Worm (Caenorhabditis elegans) whole organism, L4 larva: ENCODE measurements around the gene F54D8.10.

Experiments used
- T20F7.1 ChIP-seq: fragments of 200-800 bp; sonication (Bioruptor generic); optimal IDR thresholded peaks from 2 replicates; lab custom pipeline; 2018; ENCODE audit warnings: mild to moderate bottlenecking, missing genetic modification characterization, missing compliant biosample characterization
- Y48G9A.11 ChIP-seq: fragments of 200-800 bp; sonication (Bioruptor generic); IDR thresholded peaks from 2 replicates; pipeline ENCODE4 v1.3.6; 2022; ENCODE audit warnings: missing genetic modification reagents, missing genetic modification characterization, missing compliant biosample characterization
- Y5F2A.4 ChIP-seq: fragments of 200-800 bp; sonication (Bioruptor generic); optimal IDR thresholded peaks from 2 replicates; lab custom pipeline; 2018; ENCODE audit warnings: mild to moderate bottlenecking, missing genetic modification characterization, missing compliant biosample characterization
- ZK546.5 ChIP-seq, 2 experiments: sonication (generic microtip); optimal IDR thresholded peaks; 2 replicates each; lab custom pipeline; 2017; ENCODE audit warnings: missing biosample characterization in 2 of 2, missing genetic modification characterization in 2 of 2
- aha-1 ChIP-seq: fragments of 150-350 bp; peaks from one replicate; lab custom pipeline; 2014; ENCODE audit warnings: missing biosample characterization, missing genetic modification characterization
- ceh-20 ChIP-seq: fragments of 200-800 bp; sonication (Bioruptor generic); IDR thresholded peaks from 2 replicates; pipeline ENCODE4 v1.3.6; 2022; ENCODE audit warnings: missing genetic modification reagents, missing genetic modification characterization, missing compliant biosample characterization
- ceh-32 ChIP-seq: sonication (generic microtip); optimal IDR thresholded peaks from 2 replicates; lab custom pipeline; 2016; ENCODE audit warnings: mild to moderate bottlenecking, missing genetic modification characterization, missing compliant biosample characterization; ENCODE audit not compliant: poor library complexity
- ceh-62 ChIP-seq: sonication (generic microtip); optimal IDR thresholded peaks from 2 replicates; lab custom pipeline; 2017; ENCODE audit warnings: missing biosample characterization, missing genetic modification characterization
- daf-16 ChIP-seq, 3 experiments: sonication (generic microtip); optimal IDR thresholded peaks; 2 replicates each; lab custom pipeline; 2016 to 2017; ENCODE audit warnings: missing genetic modification characterization in 3 of 3, missing genetic modification reagents in 3 of 3, mild to moderate bottlenecking in 2 of 3, missing compliant biosample characterization in 2 of 3, missing biosample characterization in 1 of 3, moderate library complexity in 1 of 3
- daf-19 ChIP-seq: fragments of 200-800 bp; sonication (Bioruptor generic); conservative IDR thresholded peaks from 2 replicates; pipeline ENCODE4 v1.3.6; 2022; ENCODE audit warnings: missing genetic modification characterization, missing compliant biosample characterization
- dmd-6 ChIP-seq: fragments of 200-800 bp; sonication (Bioruptor generic); IDR thresholded peaks from 2 replicates; pipeline ENCODE4 v1.3.6; 2022; ENCODE audit warnings: missing genetic modification reagents, missing genetic modification characterization, missing compliant biosample characterization
- dpl-1 ChIP-seq: fragments of 150-350 bp; optimal IDR thresholded peaks from 2 replicates; lab custom pipeline; 2014; ENCODE audit warnings: missing biosample characterization, missing genetic modification reagents, missing genetic modification characterization
- duxl-1 ChIP-seq: sonication (generic microtip); optimal IDR thresholded peaks from 2 replicates; lab custom pipeline; 2016; ENCODE audit warnings: mild to moderate bottlenecking, missing genetic modification characterization, moderate library complexity, missing compliant biosample characterization; ENCODE audit not compliant: poor library complexity
- dve-1 ChIP-seq: sonication (generic microtip); optimal IDR thresholded peaks from 2 replicates; lab custom pipeline; 2017; ENCODE audit warnings: antibody characterized with exemption, mild to moderate bottlenecking, missing genetic modification characterization, missing compliant biosample characterization; ENCODE audit not compliant: insufficient read depth
- fos-1 ChIP-seq: fragments of 150-350 bp; optimal IDR thresholded peaks from 2 replicates; lab custom pipeline; 2014; ENCODE audit warnings: missing biosample characterization, missing genetic modification characterization
- hif-1 ChIP-seq, 2 experiments: sonication (generic microtip); optimal IDR thresholded peaks; 2 replicates each; lab custom pipeline; 2016 to 2017; ENCODE audit warnings: missing compliant biosample characterization in 2 of 2, missing genetic modification characterization in 2 of 2, missing genetic modification reagents in 2 of 2, missing genotype in 2 of 2, mild to moderate bottlenecking in 1 of 2
- hlh-11 ChIP-seq: fragments of 200-800 bp; sonication (Bioruptor generic); optimal IDR thresholded peaks from 2 replicates; lab custom pipeline; 2018; ENCODE audit warnings: mild to moderate bottlenecking, missing genetic modification characterization, missing compliant biosample characterization
- hlh-30 ChIP-seq: sonication (generic microtip); optimal IDR thresholded peaks from 2 replicates; lab custom pipeline; 2017; ENCODE audit warnings: antibody characterized with exemption, mild to moderate bottlenecking, missing genetic modification characterization, missing compliant biosample characterization; ENCODE audit not compliant: insufficient read depth
- hmg-1.1 ChIP-seq: fragments of 200-800 bp; sonication (Bioruptor generic); IDR thresholded peaks from 2 replicates; pipeline ENCODE4 v1.3.6; 2022; ENCODE audit warnings: missing genetic modification reagents, missing genetic modification characterization, missing compliant biosample characterization
- lin-15B ChIP-seq: fragments of 150-350 bp; sonication (generic microtip); optimal IDR thresholded peaks from 3 replicates; lab custom pipeline; 2014; ENCODE audit warnings: missing biosample characterization, missing genetic modification characterization
- lsy-2 ChIP-seq, 2 experiments: fragments of 150-350 bp in 1 of 2; sonication (generic microtip) in 1 of 2; optimal IDR thresholded peaks; 2 replicates each; lab custom pipeline; 2014 to 2017; ENCODE audit warnings: missing biosample characterization in 2 of 2, missing genetic modification characterization in 2 of 2
- mes-2 ChIP-seq: sonication (generic microtip); optimal IDR thresholded peaks from 2 replicates; lab custom pipeline; 2016; ENCODE audit warnings: missing genotype, mild to moderate bottlenecking, missing genetic modification characterization, missing compliant biosample characterization; ENCODE audit not compliant: poor library complexity, severe bottlenecking
- mxl-3 ChIP-seq: fragments of 200-800 bp; sonication (Bioruptor generic); optimal IDR thresholded peaks from 2 replicates; lab custom pipeline; 2018; ENCODE audit warnings: mild to moderate bottlenecking, missing genetic modification characterization, missing compliant biosample characterization
- nhr-28 ChIP-seq: fragments of 150-350 bp; optimal IDR thresholded peaks from 2 replicates; lab custom pipeline; 2014; ENCODE audit warnings: missing biosample characterization, missing genetic modification characterization
- pha-4 ChIP-seq, 2 experiments: fragments of 150-350 bp in 1 of 2; fragments of 200-800 bp in 1 of 2; sonication (Bioruptor generic) in 1 of 2; IDR thresholded peaks in 1 of 2; optimal IDR thresholded peaks in 1 of 2; 2 replicates each; pipeline versions ENCODE4 v1.3.6 to Lab custom; 2014 to 2022; ENCODE audit warnings: missing genetic modification characterization in 2 of 2, missing genetic modification reagents in 2 of 2, missing biosample characterization in 1 of 2, missing compliant biosample characterization in 1 of 2
- php-3 ChIP-seq: fragments of 200-800 bp; sonication (Bioruptor generic); IDR thresholded peaks from 2 replicates; pipeline ENCODE4 v1.3.6; 2022; ENCODE audit warnings: missing genetic modification reagents, missing genetic modification characterization, missing compliant biosample characterization
- pqm-1 ChIP-seq: sonication (generic microtip); optimal IDR thresholded peaks from 2 replicates; lab custom pipeline; 2017; ENCODE audit warnings: missing biosample characterization, missing genetic modification characterization
- saeg-2 ChIP-seq: fragments of 200-800 bp; sonication (Bioruptor generic); IDR thresholded peaks from 2 replicates; pipeline ENCODE4 v1.3.6; 2022; ENCODE audit warnings: missing genetic modification reagents, missing genetic modification characterization, missing compliant biosample characterization
- set-16 ChIP-seq: fragments of 200-800 bp; sonication (Bioruptor generic); IDR thresholded peaks from 2 replicates; pipeline ENCODE4 v1.3.6; 2022; ENCODE audit warnings: missing genetic modification reagents, missing genetic modification characterization, missing compliant biosample characterization
- snpc-4 ChIP-seq: fragments of 150-350 bp; optimal IDR thresholded peaks from 2 replicates; lab custom pipeline; 2014; ENCODE audit warnings: missing biosample characterization, missing genetic modification characterization
- spr-3 ChIP-seq: fragments of 200-800 bp; sonication (Bioruptor generic); optimal IDR thresholded peaks from 2 replicates; lab custom pipeline; 2018; ENCODE audit warnings: mild to moderate bottlenecking, missing genetic modification characterization, missing compliant biosample characterization
- unc-130 ChIP-seq: sonication (generic microtip); optimal IDR thresholded peaks from 2 replicates; lab custom pipeline; 2016; ENCODE audit warnings: missing genetic modification reagents, missing genetic modification characterization, missing compliant biosample characterization
- unc-62 ChIP-seq, 3 experiments: fragments of 150-350 bp in 1 of 3; sonication (generic microtip); optimal IDR thresholded peaks in 2 of 3; peaks in 1 of 3; 1 replicate in 1 of 3; 2 replicates in 2 of 3; lab custom pipeline; 2014 to 2017; ENCODE audit warnings: missing biosample characterization in 3 of 3, missing genetic modification characterization in 3 of 3, missing genetic modification reagents in 3 of 3, missing genotype in 1 of 3
- zag-1 ChIP-seq: fragments of 150-350 bp; optimal IDR thresholded peaks from 2 replicates; lab custom pipeline; 2014; ENCODE audit warnings: missing biosample characterization, missing genetic modification characterization

F54D8.10 gene

ce11 chrIII:5107959-5108358 lies 13.4 kb downstream of the F54D8.10 start:
- TF ChIP-seq ceh-32 (tag; lab: Kevin White, UChicago) (no peak), fos-1 (tag; lab: Kevin White, UChicago) (no peak), saeg-2 (GFP tag; lab: Robert Waterston, UW) (no peak), lin-15B (tag; lab: Kevin White, UChicago) (no peak), duxl-1 (tag; lab: Kevin White, UChicago) (no peak), set-16 (GFP tag; lab: Robert Waterston, UW) (peak; percentile 89), nhr-28 (tag; lab: Kevin White, UChicago) (no peak)
- TF ChIP-seq, all 104 proteins: peak for 1

- TF ChIP-seq spr-3 (GFP tag; lab: Kevin White, UChicago) (no peak), snpc-4 (tag; lab: Kevin White, UChicago) (no peak), mxl-3 (GFP tag; lab: Kevin White, UChicago) (peak; percentile 48), daf-16 (GFP tag; optimal IDR thresholded peaks at IDR 0.05; lab: Kevin White, UChicago) (peak in 1 of 2 experiments; percentile 43), daf-16 (tag; optimal IDR thresholded peaks at IDR 0.05; lab: Kevin White, UChicago) (peak; percentile 24), Y48G9A.11 (GFP tag; lab: Robert Waterston, UW) (no peak), pqm-1 (tag; lab: Kevin White, UChicago) (peak; percentile 13), php-3 (GFP tag; lab: Robert Waterston, UW) (no peak), zag-1 (no peak), hif-1 (tag; optimal IDR thresholded peaks at IDR 0.05; lab: Kevin White, UChicago) (peak in 1 of 2 experiments; percentile 69), aha-1 (tag; lab: Kevin White, UChicago) (peak; percentile 71), ceh-20 (no peak), nhr-28 (tag; lab: Kevin White, UChicago) (peak; percentile 19), dmd-6 (GFP tag; lab: Robert Waterston, UW) (peak; percentile 35; the same call in 1 of the 2 replicates), lin-15B (tag; lab: Kevin White, UChicago) (peak; percentile 35), daf-19 (GFP tag; lab: Robert Waterston, UW) (no peak), Y5F2A.4 (GFP tag; lab: Kevin White, UChicago) (no peak), hmg-1.1 (0 out of 2 replicates have a peak, but pooled peaks have one; percentile 53), unc-62 (GFP tag; optimal IDR thresholded peaks at IDR 0.05 in 1 of 2; lab: Kevin White, UChicago) (peak in 1 of 2 experiments; percentile 28), unc-62 (tag; optimal IDR thresholded peaks at IDR 0.05; lab: Kevin White, UChicago) (no peak), fos-1 (tag; lab: Kevin White, UChicago) (no peak), duxl-1 (tag; lab: Kevin White, UChicago) (no peak), hlh-11 (tag; lab: Kevin White, UChicago) (peak; percentile 97), mes-2 (tag; lab: Kevin White, UChicago) (peak; percentile 94), hlh-30 (tag; lab: Kevin White, UChicago) (peak; percentile 31), ZK546.5 (tag; optimal IDR thresholded peaks at IDR 0.05; lab: Kevin White, UChicago) (no peak), ceh-62 (tag; lab: Kevin White, UChicago) (no peak), pha-4 (GFP tag; IDR thresholded peaks at IDR 0.05; lab: Robert Waterston, UW) (no peak), pha-4 (tag; optimal IDR thresholded peaks at IDR 0.05; lab: Kevin White, UChicago) (peak; percentile 60), unc-130 (GFP tag; lab: Kevin White, UChicago) (peak; percentile 24), lsy-2 (tag; optimal IDR thresholded peaks at IDR 0.05; lab: Kevin White, UChicago) (peak in 1 of 2 experiments; percentile 75), T20F7.1 (GFP tag; lab: Kevin White, UChicago) (peak; percentile 16), dpl-1 (GFP tag; lab: Kevin White, UChicago) (peak; percentile 42), dve-1 (tag; lab: Kevin White, UChicago) (peak; percentile 39)
These were observed 14.1 kb downstream of the F54D8.10 start for ce11 chrIII:5108746-5109145.
